Worm (Caenorhabditis elegans): Measurements from ENCODE around the gene gon-4.

DNA sequence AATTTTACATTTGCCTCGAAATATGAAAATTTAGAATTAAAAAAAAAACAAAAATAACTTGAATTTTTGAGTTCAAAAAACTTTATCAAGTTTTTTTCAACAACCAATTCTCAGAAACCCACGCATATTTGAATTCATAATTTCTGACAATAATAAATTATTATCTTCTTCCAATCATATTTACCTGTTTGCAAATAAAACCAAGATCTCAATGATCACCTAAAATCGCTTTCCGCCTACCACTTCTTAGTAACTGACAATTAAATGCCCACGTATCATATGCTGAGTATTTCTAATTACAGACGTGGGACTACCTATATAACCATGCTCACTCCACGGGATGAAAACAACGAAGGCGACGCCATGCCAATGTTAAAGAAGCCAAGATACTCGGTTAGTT, 35.9 kb upstream of the gon-4 start, which contains the start of gene pps-1:
- no peak for TF ChIP-seq dmd-4 (tag; optimal IDR thresholded peaks at IDR 0.05)
- no peak for TF ChIP-seq aly-2 (tag; optimal IDR thresholded peaks at IDR 0.05)
- no peak for TF ChIP-seq ZK546.5 (tag; optimal IDR thresholded peaks at IDR 0.05)
- no peak for TF ChIP-seq lin-39 (tag; optimal IDR thresholded peaks at IDR 0.05)
- TF ChIP-seq sma-3 (GFP tag; optimal IDR thresholded peaks at IDR 0.05) = no peak
- TF ChIP-seq nhr-10 (tag; optimal IDR thresholded peaks at IDR 0.05) = no peak
